Worm (Caenorhabditis elegans) whole organism, mixed stage, embryonic: Measurements from ENCODE around the gene M02H5.8.

ENCODE experiments used
- M03D4.4 ChIP-seq: sonication (generic microtip); optimal IDR thresholded peaks from 2 replicates; lab custom pipeline; 2017; ENCODE audit warnings: mild to moderate bottlenecking, missing genetic modification characterization, missing compliant biosample characterization
- blmp-1 ChIP-seq: fragments of 150-350 bp; optimal IDR thresholded peaks from 2 replicates; lab custom pipeline; 2014; ENCODE audit warnings: missing biosample characterization, missing genetic modification characterization
- ceh-39 ChIP-seq: fragments of 150-350 bp; optimal IDR thresholded peaks from 2 replicates; lab custom pipeline; 2014; ENCODE audit warnings: missing biosample characterization, missing genetic modification characterization
- ceh-43 ChIP-seq: fragments of 200-800 bp; sonication (Bioruptor generic); optimal IDR thresholded peaks from 2 replicates; lab custom pipeline; 2018; ENCODE audit warnings: mild to moderate bottlenecking, missing genetic modification characterization, moderate library complexity, missing compliant biosample characterization
- ceh-83 ChIP-seq: fragments of 200-800 bp; sonication (Bioruptor generic); optimal IDR thresholded peaks from 2 replicates; lab custom pipeline; 2018; ENCODE audit warnings: mild to moderate bottlenecking, missing genetic modification characterization, missing compliant biosample characterization
- cnd-1 ChIP-seq: fragments of 200-800 bp; sonication (Bioruptor generic); optimal IDR thresholded peaks from 2 replicates; lab custom pipeline; 2018; ENCODE audit warnings: mild to moderate bottlenecking, missing genetic modification characterization, missing compliant biosample characterization
- drap-1 ChIP-seq: fragments of 200-800 bp; sonication (Bioruptor generic); optimal IDR thresholded peaks from 3 replicates; lab custom pipeline; 2018; ENCODE audit warnings: mild to moderate bottlenecking, missing genetic modification characterization, missing compliant biosample characterization
- elt-1 ChIP-seq: sonication (generic microtip); optimal IDR thresholded peaks from 2 replicates; lab custom pipeline; 2017; ENCODE audit warnings: missing genetic modification characterization, mild to moderate bottlenecking, missing compliant biosample characterization, antibody characterized with exemption, moderate library complexity, borderline replicate concordance; ENCODE audit not compliant: insufficient read depth
- elt-3 ChIP-seq: fragments of 150-350 bp; optimal IDR thresholded peaks from 2 replicates; lab custom pipeline; 2014; ENCODE audit warnings: missing biosample characterization, missing genetic modification characterization
- flh-1 ChIP-seq: fragments of 200-800 bp; sonication (Bioruptor generic); optimal IDR thresholded peaks from 2 replicates; lab custom pipeline; 2018; ENCODE audit warnings: mild to moderate bottlenecking, missing genetic modification characterization, moderate library complexity, missing compliant biosample characterization
- hlh-1 ChIP-seq: fragments of 150-350 bp; optimal IDR thresholded peaks from 2 replicates; lab custom pipeline; 2014; ENCODE audit warnings: missing biosample characterization, missing genetic modification reagents, missing genetic modification characterization
- lin-13 ChIP-seq: fragments of 150-350 bp; optimal IDR thresholded peaks from 2 replicates; lab custom pipeline; 2014; ENCODE audit warnings: missing biosample characterization, missing genetic modification characterization
- lin-32 ChIP-seq: fragments of 200-800 bp; sonication (Bioruptor generic); optimal IDR thresholded peaks from 2 replicates; lab custom pipeline; 2018; ENCODE audit warnings: mild to moderate bottlenecking, missing genetic modification characterization, missing compliant biosample characterization
- lsy-2 ChIP-seq: fragments of 150-350 bp; optimal IDR thresholded peaks from 2 replicates; lab custom pipeline; 2014; ENCODE audit warnings: missing biosample characterization, missing genetic modification characterization
- mep-1 ChIP-seq: fragments of 150-350 bp; optimal IDR thresholded peaks from 2 replicates; lab custom pipeline; 2017; ENCODE audit warnings: missing biosample characterization, missing genetic modification reagents, missing genetic modification characterization, inconsistent platforms
- mls-2 ChIP-seq: sonication (generic microtip); optimal IDR thresholded peaks from 2 replicates; lab custom pipeline; 2016; ENCODE audit warnings: mild to moderate bottlenecking, missing genetic modification characterization, moderate library complexity, missing compliant biosample characterization
- nhr-12 ChIP-seq: fragments of 150-350 bp; optimal IDR thresholded peaks from 2 replicates; lab custom pipeline; 2014; ENCODE audit warnings: missing biosample characterization, missing genetic modification characterization
- nhr-237 ChIP-seq: fragments of 150-350 bp; optimal IDR thresholded peaks from 2 replicates; lab custom pipeline; 2014; ENCODE audit warnings: missing biosample characterization, missing genetic modification characterization
- nhr-28 ChIP-seq: fragments of 150-350 bp; optimal IDR thresholded peaks from 2 replicates; lab custom pipeline; 2014; ENCODE audit warnings: missing biosample characterization, missing genetic modification characterization
- nhr-76 ChIP-seq: sonication (generic microtip); optimal IDR thresholded peaks from 2 replicates; lab custom pipeline; 2017; ENCODE audit warnings: missing biosample characterization, missing genetic modification characterization
- pha-4 ChIP-seq: fragments of 150-350 bp; optimal IDR thresholded peaks from 2 replicates; lab custom pipeline; 2018; ENCODE audit warnings: missing biosample characterization, missing genetic modification reagents, missing genetic modification characterization
- sem-2 ChIP-seq: fragments of 200-800 bp; sonication (Bioruptor generic); optimal IDR thresholded peaks from 2 replicates; lab custom pipeline; 2018; ENCODE audit warnings: mild to moderate bottlenecking, missing genetic modification characterization, missing compliant biosample characterization
- snpc-4 ChIP-seq: fragments of 150-350 bp; optimal IDR thresholded peaks from 2 replicates; lab custom pipeline; 2014; ENCODE audit warnings: missing biosample characterization, missing genetic modification characterization
- sptf-1 ChIP-seq: sonication (generic microtip); optimal IDR thresholded peaks from 2 replicates; lab custom pipeline; 2017; ENCODE audit warnings: mild to moderate bottlenecking, missing genetic modification characterization, moderate library complexity, missing compliant biosample characterization
- tbx-8 ChIP-seq: fragments of 200-800 bp; sonication (Bioruptor generic); optimal IDR thresholded peaks from 2 replicates; lab custom pipeline; 2018; ENCODE audit warnings: mild to moderate bottlenecking, missing genetic modification characterization, moderate library complexity, missing compliant biosample characterization
- unc-120 ChIP-seq: sonication (generic microtip); optimal IDR thresholded peaks from 2 replicates; lab custom pipeline; 2017; ENCODE audit warnings: missing genetic modification characterization, missing compliant biosample characterization; ENCODE audit not compliant: poor library complexity, severe bottlenecking
- unc-39 ChIP-seq: fragments of 150-350 bp; optimal IDR thresholded peaks from 2 replicates; lab custom pipeline; 2014; ENCODE audit warnings: missing biosample characterization, missing genetic modification characterization
- unc-62 ChIP-seq: fragments of 150-350 bp; optimal IDR thresholded peaks from 2 replicates; lab custom pipeline; 2014; ENCODE audit warnings: missing biosample characterization, missing genetic modification reagents, missing genetic modification characterization
- zip-8 ChIP-seq: fragments of 150-350 bp; optimal IDR thresholded peaks from 2 replicates; lab custom pipeline; 2014; ENCODE audit warnings: missing biosample characterization, missing genetic modification characterization
- ztf-11 ChIP-seq: fragments of 150-350 bp; optimal IDR thresholded peaks from 2 replicates; lab custom pipeline; 2014; ENCODE audit warnings: missing biosample characterization, missing genetic modification characterization

M02H5.8 gene

ce11 chrV:415072-415471 lies 34.7 kb upstream of the M02H5.8 start:
- TF ChIP-seq nhr-76 (tag; lab: Kevin White, UChicago) (no peak), blmp-1 (no peak), unc-62 (no peak), ceh-43 (GFP tag; lab: Kevin White, UChicago) (no peak), elt-3 (no peak), hlh-1 (tag; lab: Kevin White, UChicago) (no peak), lin-13 (tag; lab: Kevin White, UChicago) (no peak)

- no peak for TF ChIP-seq mep-1 (tag; lab: Kevin White, UChicago)
Observed at ce11 chrV:417656-418353, 32.0 kb upstream of the M02H5.8 start, which contains the start of gene irg-8. Gene irg-8 (minus strand): TSS chrV:417706.

ce11 chrV:418432-418831 lies 31.3 kb upstream of the M02H5.8 start, which contains the start of gene Y39D8A.1:
Gene Y39D8A.1 (plus strand): TSS chrV:418732.
- TF ChIP-seq unc-120 (tag; lab: Kevin White, UChicago) (no peak), unc-39 (tag; lab: Kevin White, UChicago) (no peak), ztf-11 (no peak), lin-32 (GFP tag; lab: Kevin White, UChicago) (no peak), elt-3 (no peak), M03D4.4 (tag; lab: Kevin White, UChicago) (no peak), drap-1 (GFP tag; lab: Kevin White, UChicago) (no peak), flh-1 (no peak), ceh-83 (GFP tag; lab: Kevin White, UChicago) (no peak), ceh-39 (tag; lab: Kevin White, UChicago) (no peak), cnd-1 (tag; lab: Kevin White, UChicago) (no peak), nhr-237 (tag; lab: Kevin White, UChicago) (no peak), pha-4 (tag; lab: Kevin White, UChicago) (no peak), sem-2 (GFP tag; lab: Kevin White, UChicago) (no peak), ceh-43 (GFP tag; lab: Kevin White, UChicago) (no peak), nhr-12 (tag; lab: Kevin White, UChicago) (no peak)

DNA sequence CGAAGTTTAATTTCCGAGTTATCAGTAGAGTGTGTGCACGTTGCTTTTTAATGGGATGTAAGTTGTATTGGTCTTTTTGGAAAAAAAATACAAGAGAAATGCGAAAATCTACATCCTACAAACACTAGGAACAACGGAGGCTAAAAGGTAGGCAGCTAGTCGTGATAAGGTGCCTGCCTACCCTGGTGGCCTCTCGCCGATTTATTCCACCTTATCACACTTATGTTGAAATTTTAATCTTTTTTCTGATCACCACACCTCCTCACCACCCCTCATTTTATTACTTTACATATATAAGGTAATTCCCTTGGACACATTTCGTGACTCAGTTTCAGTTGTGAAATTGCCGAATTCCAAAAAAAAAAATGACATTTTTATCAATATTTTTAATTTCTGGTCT lies 27.6 kb upstream of the M02H5.8 start, which contains the start of gene dod-20:
Gene dod-20, plus strand, starts transcription at position 301 of the 400 bp plus-strand sequence.
- TF ChIP-seq elt-1: no peak
- TF ChIP-seq lin-13 (tag; lab: Kevin White, UChicago): no peak
- TF ChIP-seq M03D4.4 (tag; lab: Kevin White, UChicago): no peak
- no peak for TF ChIP-seq mls-2 (tag; lab: Kevin White, UChicago)
- TF ChIP-seq nhr-76 (tag; lab: Kevin White, UChicago): no peak
- TF ChIP-seq drap-1 (GFP tag; lab: Kevin White, UChicago): no peak
- TF ChIP-seq elt-3: no peak
- no peak for TF ChIP-seq pha-4 (tag; lab: Kevin White, UChicago)
- no peak for TF ChIP-seq lsy-2 (tag; lab: Kevin White, UChicago)
- TF ChIP-seq hlh-1 (tag; lab: Kevin White, UChicago): no peak
- no peak for TF ChIP-seq cnd-1 (tag; lab: Kevin White, UChicago)
- TF ChIP-seq nhr-28 (tag; lab: Kevin White, UChicago): no peak
- no peak for TF ChIP-seq ceh-43 (GFP tag; lab: Kevin White, UChicago)
- TF ChIP-seq mep-1 (tag; lab: Kevin White, UChicago): no peak
- TF ChIP-seq ceh-39 (tag; lab: Kevin White, UChicago): no peak
- no peak for TF ChIP-seq zip-8 (tag; lab: Kevin White, UChicago)
- TF ChIP-seq nhr-12 (tag; lab: Kevin White, UChicago): no peak
- no peak for TF ChIP-seq sem-2 (GFP tag; lab: Kevin White, UChicago)
- TF ChIP-seq tbx-8: no peak
- no peak for TF ChIP-seq nhr-237 (tag; lab: Kevin White, UChicago)

ce11 chrV:424140-424539 lies 25.6 kb upstream of the M02H5.8 start, which contains the start of gene B0554.5:
Gene B0554.5 (plus strand): TSS chrV:424440.
- TF ChIP-seq nhr-237 (tag; lab: Kevin White, UChicago) (no peak), nhr-12 (tag; lab: Kevin White, UChicago) (no peak), snpc-4 (tag; lab: Kevin White, UChicago) (no peak), sptf-1 (no peak)
